Fruit fly (Drosophila melanogaster): Measurements from ENCODE around the gene CG7091.

dm6 chr3R:12975223-12975622 is 2.6 kb upstream of the CG7091 start:
- TF ChIP-seq CG14655 (GFP tag; optimal IDR thresholded peaks at IDR 0.05) (no peak), EcR (GFP tag; optimal IDR thresholded peaks at IDR 0.05) (no peak), CG15710 (tag; optimal IDR thresholded peaks at IDR 0.05) (no peak), Ets98B (GFP tag; IDR thresholded peaks at IDR 0.05) (no peak)

Data from whole organism, pupa.